Worm (Caenorhabditis elegans) whole organism, late embryonic: ENCODE measurements around the gene tbx-7.

Experiments
- C08G9.2 ChIP-seq: sonication (generic microtip); optimal IDR thresholded peaks from 2 replicates; lab custom pipeline; 2016; ENCODE audit warnings: mild to moderate bottlenecking, missing genetic modification characterization, moderate library complexity, missing compliant biosample characterization
- C38D4.7 ChIP-seq: fragments of 200-800 bp; sonication (Bioruptor generic); optimal IDR thresholded peaks from 2 replicates; lab custom pipeline; 2018; ENCODE audit warnings: mild to moderate bottlenecking, missing genetic modification characterization, moderate library complexity, missing compliant biosample characterization
- K09A11.1 ChIP-seq: sonication (generic microtip); optimal IDR thresholded peaks from 2 replicates; lab custom pipeline; 2017; ENCODE audit warnings: antibody characterized with exemption, mild to moderate bottlenecking, missing genetic modification characterization, missing compliant biosample characterization; ENCODE audit not compliant: insufficient read depth
- Y22D7AL.16 ChIP-seq: sonication (generic microtip); optimal IDR thresholded peaks from 2 replicates; lab custom pipeline; 2016; ENCODE audit warnings: missing genetic modification characterization, missing compliant biosample characterization
- ahr-1 ChIP-seq: sonication (generic microtip); optimal IDR thresholded peaks from 2 replicates; lab custom pipeline; 2016; ENCODE audit warnings: missing genetic modification characterization, missing compliant biosample characterization
- ama-1 ChIP-seq: fragments of 150-350 bp; optimal IDR thresholded peaks from 2 replicates; lab custom pipeline; 2014
- ceh-18 ChIP-seq: sonication (generic microtip); optimal IDR thresholded peaks from 2 replicates; lab custom pipeline; 2016; ENCODE audit warnings: missing genetic modification characterization, missing compliant biosample characterization
- ceh-22 ChIP-seq: sonication (generic microtip); optimal IDR thresholded peaks from 2 replicates; lab custom pipeline; 2017; ENCODE audit warnings: missing biosample characterization, missing genetic modification characterization
- ceh-24 ChIP-seq: sonication (generic microtip); optimal IDR thresholded peaks from 2 replicates; lab custom pipeline; 2016; ENCODE audit warnings: mild to moderate bottlenecking, missing genetic modification characterization, missing compliant biosample characterization
- ceh-30 ChIP-seq: fragments of 150-350 bp; optimal IDR thresholded peaks from 2 replicates; lab custom pipeline; 2014; ENCODE audit warnings: missing biosample characterization, missing genetic modification characterization
- ceh-48 ChIP-seq: sonication (generic microtip); optimal IDR thresholded peaks from 2 replicates; lab custom pipeline; 2016; ENCODE audit warnings: missing genetic modification characterization, inconsistent platforms, missing compliant biosample characterization
- dmd-4 ChIP-seq: sonication (generic microtip); optimal IDR thresholded peaks from 2 replicates; lab custom pipeline; 2016; ENCODE audit warnings: borderline replicate concordance, missing genetic modification characterization, missing compliant biosample characterization
- elt-2 ChIP-seq: sonication (generic microtip); optimal IDR thresholded peaks from 2 replicates; lab custom pipeline; 2016; ENCODE audit warnings: missing genetic modification reagents, missing genetic modification characterization, missing compliant biosample characterization
- fkh-10 ChIP-seq: fragments of 150-350 bp; optimal IDR thresholded peaks from 2 replicates; lab custom pipeline; 2014; ENCODE audit warnings: missing biosample characterization, missing genetic modification reagents, missing genetic modification characterization
- hlh-15 ChIP-seq: sonication (generic microtip); optimal IDR thresholded peaks from 2 replicates; lab custom pipeline; 2016; ENCODE audit warnings: missing genetic modification characterization, missing compliant biosample characterization
- lin-11 ChIP-seq: fragments of 200-800 bp; sonication (Bioruptor generic); optimal IDR thresholded peaks from 2 replicates; lab custom pipeline; 2018; ENCODE audit warnings: mild to moderate bottlenecking, missing genetic modification characterization, missing compliant biosample characterization
- madf-2 ChIP-seq: sonication (generic microtip); optimal IDR thresholded peaks from 2 replicates; lab custom pipeline; 2017; ENCODE audit warnings: missing genetic modification characterization, missing compliant biosample characterization
- nfya-1 ChIP-seq: sonication (generic microtip); optimal IDR thresholded peaks from 2 replicates; lab custom pipeline; 2017; ENCODE audit warnings: missing genetic modification characterization, mild to moderate bottlenecking, missing compliant biosample characterization, antibody characterized with exemption, moderate library complexity
- odd-2 ChIP-seq: sonication (generic microtip); optimal IDR thresholded peaks from 2 replicates; lab custom pipeline; 2017; ENCODE audit warnings: antibody characterized with exemption, mild to moderate bottlenecking, missing genetic modification characterization, missing compliant biosample characterization
- pax-1 ChIP-seq: fragments of 150-350 bp; optimal IDR thresholded peaks from 2 replicates; lab custom pipeline; 2014; ENCODE audit warnings: missing biosample characterization, missing genetic modification characterization
- pha-2 ChIP-seq: sonication (generic microtip); optimal IDR thresholded peaks from 2 replicates; lab custom pipeline; 2017; ENCODE audit warnings: mild to moderate bottlenecking, missing genetic modification characterization, missing compliant biosample characterization
- pha-4 ChIP-seq: fragments of 150-350 bp; optimal IDR thresholded peaks from 2 replicates; lab custom pipeline; 2018; ENCODE audit warnings: missing biosample characterization, missing genetic modification reagents, missing genetic modification characterization
- pqm-1 ChIP-seq: sonication (generic microtip); optimal IDR thresholded peaks from 2 replicates; lab custom pipeline; 2016; ENCODE audit warnings: missing genetic modification characterization, missing compliant biosample characterization
- pros-1 ChIP-seq: fragments of 150-350 bp; optimal IDR thresholded peaks from 2 replicates; lab custom pipeline; 2014; ENCODE audit warnings: missing biosample characterization, missing genetic modification reagents, missing genetic modification characterization
- ref-2 ChIP-seq: sonication (generic microtip); optimal IDR thresholded peaks from 2 replicates; lab custom pipeline; 2016; ENCODE audit warnings: missing genetic modification characterization, missing compliant biosample characterization
- rnt-1 ChIP-seq: sonication (generic microtip); optimal IDR thresholded peaks from 2 replicates; lab custom pipeline; 2016; ENCODE audit warnings: missing genetic modification characterization, missing compliant biosample characterization
- sdc-2 ChIP-seq: sonication (generic microtip); optimal IDR thresholded peaks from 2 replicates; lab custom pipeline; 2016; ENCODE audit warnings: missing genotype, missing genetic modification characterization, missing compliant biosample characterization
- syd-9 ChIP-seq: sonication (generic microtip); optimal IDR thresholded peaks from 2 replicates; lab custom pipeline; 2016; ENCODE audit warnings: mild to moderate bottlenecking, missing genetic modification characterization, moderate library complexity, missing compliant biosample characterization
- tbx-2 ChIP-seq: sonication (generic microtip); optimal IDR thresholded peaks from 2 replicates; lab custom pipeline; 2016; ENCODE audit warnings: missing genetic modification characterization, missing compliant biosample characterization
- tbx-7 ChIP-seq: sonication (generic microtip); optimal IDR thresholded peaks from 2 replicates; lab custom pipeline; 2016; ENCODE audit warnings: missing genotype, missing genetic modification characterization, missing compliant biosample characterization
- ttx-3 ChIP-seq: sonication (generic microtip); optimal IDR thresholded peaks from 2 replicates; lab custom pipeline; 2016; ENCODE audit warnings: missing genetic modification reagents, missing genetic modification characterization, missing compliant biosample characterization
- unc-42 ChIP-seq: sonication (generic microtip); optimal IDR thresholded peaks from 2 replicates; lab custom pipeline; 2016; ENCODE audit warnings: missing genotype, missing genetic modification characterization, missing compliant biosample characterization
- unc-86 ChIP-seq: sonication (generic microtip); optimal IDR thresholded peaks from 2 replicates; lab custom pipeline; 2016; ENCODE audit warnings: missing genetic modification characterization, missing compliant biosample characterization
- zip-5 ChIP-seq: sonication (generic microtip); optimal IDR thresholded peaks from 2 replicates; lab custom pipeline; 2016; ENCODE audit warnings: missing genetic modification characterization, missing compliant biosample characterization
- ztf-16 ChIP-seq: sonication (generic microtip); optimal IDR thresholded peaks from 2 replicates; lab custom pipeline; 2017; ENCODE audit warnings: missing genetic modification characterization, missing compliant biosample characterization

Gene tbx-7

DNA sequence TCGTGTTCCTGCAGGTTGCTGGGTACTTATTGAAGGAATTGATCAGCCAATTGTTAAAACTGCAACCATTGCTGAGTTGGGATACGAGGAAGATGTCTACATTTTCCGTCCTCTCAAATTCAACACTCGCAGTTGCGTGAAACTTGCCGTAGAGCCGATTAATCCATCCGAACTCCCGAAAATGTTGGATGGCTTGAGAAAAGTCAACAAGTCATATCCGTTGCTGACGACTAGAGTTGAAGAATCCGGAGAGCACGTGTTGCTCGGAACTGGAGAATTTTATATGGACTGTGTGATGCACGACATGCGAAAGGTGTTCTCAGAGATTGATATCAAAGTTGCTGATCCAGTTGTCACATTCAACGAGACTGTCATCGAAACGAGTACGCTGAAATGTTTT is 17.0 kb downstream of the tbx-7 start:
- TF ChIP-seq lin-11 (no peak), pax-1 (tag; lab: Kevin White, UChicago) (no peak), Y22D7AL.16 (tag; lab: Kevin White, UChicago) (no peak)

DNA sequence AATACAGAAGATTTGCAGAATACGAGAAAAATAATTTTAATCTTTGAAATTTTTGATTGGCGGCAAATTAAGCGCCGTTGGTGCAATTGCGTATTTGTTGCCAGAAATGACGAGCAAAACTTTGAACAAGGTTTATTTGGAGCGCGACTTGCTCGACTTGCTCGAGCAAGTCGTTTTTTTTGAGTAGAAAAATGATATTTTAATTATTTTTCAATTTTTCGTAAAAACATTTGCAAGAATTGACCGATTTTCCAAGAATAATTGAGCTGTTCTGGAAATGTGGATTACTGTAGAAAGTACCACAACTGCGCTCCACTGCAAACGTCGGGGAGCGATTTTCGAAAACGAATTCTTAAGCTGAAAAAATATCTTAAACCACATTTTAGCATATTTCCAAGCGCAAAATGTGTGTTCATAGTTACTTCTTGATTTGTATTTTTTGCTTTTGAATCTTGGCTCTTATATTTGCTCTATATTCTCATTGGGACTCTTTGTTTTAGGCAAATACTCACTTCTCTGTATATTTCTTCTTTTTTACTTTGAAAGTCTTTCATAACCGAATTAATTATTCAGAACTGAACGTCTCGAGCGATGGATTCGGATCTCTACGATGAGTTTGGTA is 19.2 kb downstream of the tbx-7 start, which contains the start of the genes gcna-1 and eftu-2:
Gene gcna-1, minus strand, starts transcription at position 96 of the 622 bp plus-strand sequence.
Gene eftu-2, plus strand, starts transcription at position 572 of the 622 bp plus-strand sequence.
- no peak for TF ChIP-seq ttx-3 (tag; lab: Kevin White, UChicago)
- no peak for TF ChIP-seq pqm-1 (tag; lab: Kevin White, UChicago)
- peak; percentile 10 for TF ChIP-seq unc-42
- TF ChIP-seq elt-2 (tag; lab: Kevin White, UChicago), result no peak

DNA sequence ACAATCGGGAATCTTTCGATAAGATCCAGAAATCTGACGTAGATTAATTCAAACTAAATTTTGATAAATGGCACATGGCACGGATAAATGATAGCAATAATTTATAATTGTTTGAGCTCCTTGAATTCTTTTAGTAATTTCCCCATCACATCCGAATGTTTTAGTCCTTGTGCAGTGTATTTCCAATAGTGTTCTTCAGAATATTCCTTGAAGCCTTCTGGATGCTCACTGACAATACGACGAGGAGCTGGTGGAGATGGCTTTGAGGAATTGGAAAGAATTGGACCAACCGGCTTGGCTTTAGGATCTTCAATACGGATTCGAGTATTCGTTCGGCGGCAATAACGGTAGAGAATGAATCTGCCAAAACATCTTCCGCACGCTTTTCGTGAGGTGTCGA is 21.9 kb downstream of the tbx-7 start:
- TF ChIP-seq hlh-15 (tag; lab: Kevin White, UChicago) (no peak), fkh-10 (GFP tag; lab: Kevin White, UChicago) (no peak), dmd-4 (tag; lab: Kevin White, UChicago) (no peak), ztf-16 (no peak), nfya-1 (tag; lab: Kevin White, UChicago) (no peak), ref-2 (tag; lab: Kevin White, UChicago) (no peak), zip-5 (tag; lab: Kevin White, UChicago) (no peak), C38D4.7 (GFP tag; lab: Kevin White, UChicago) (no peak), unc-86 (tag; lab: Kevin White, UChicago) (no peak), rnt-1 (tag; lab: Kevin White, UChicago) (no peak), ceh-24 (tag; lab: Kevin White, UChicago) (no peak)

DNA sequence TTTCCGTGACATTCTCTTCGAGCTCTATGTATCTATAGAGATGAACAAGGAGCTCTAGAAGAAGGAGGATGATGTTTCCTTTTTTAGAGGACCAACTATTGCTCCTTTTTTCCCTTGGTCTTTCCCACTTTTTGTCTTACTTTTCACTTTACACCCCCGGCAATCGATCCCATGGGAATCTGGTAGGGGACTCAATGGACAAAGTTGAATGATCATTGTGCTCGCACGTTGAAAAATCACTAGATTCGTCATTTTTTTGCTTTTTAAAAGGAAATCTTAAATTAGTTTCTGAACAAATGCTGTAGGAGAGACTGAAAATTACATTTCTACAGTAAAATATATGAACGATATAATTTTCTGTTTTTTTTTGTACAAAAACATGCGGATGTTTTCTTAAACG is 26.3 kb downstream of the tbx-7 start:
- TF ChIP-seq ceh-18 (tag; lab: Kevin White, UChicago) (no peak), odd-2 (tag; lab: Kevin White, UChicago) (no peak)

DNA sequence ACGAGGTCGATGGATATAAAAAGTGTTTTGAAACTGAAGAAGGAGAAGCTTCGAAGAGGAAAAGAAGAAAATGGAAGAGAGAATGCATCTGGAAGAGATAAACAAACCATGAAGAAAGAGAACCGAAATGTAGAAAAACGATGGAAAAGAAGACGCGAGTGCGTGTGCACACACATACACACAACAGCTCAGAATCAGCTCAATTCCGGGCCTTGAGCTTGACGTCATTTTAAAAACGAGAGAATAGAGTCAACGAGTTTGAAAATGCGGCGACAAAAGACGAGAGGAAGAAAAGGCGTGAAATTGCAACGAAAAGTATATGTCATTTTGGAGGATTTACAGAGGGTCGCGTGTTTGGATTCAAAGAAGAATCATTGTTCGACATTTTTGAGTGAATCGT is 28.7 kb downstream of the tbx-7 start:
- TF ChIP-seq pros-1 (tag; lab: Kevin White, UChicago), result no peak
- no peak for TF ChIP-seq pha-4 (tag; lab: Kevin White, UChicago)
- TF ChIP-seq madf-2, result no peak
- no peak for TF ChIP-seq ama-1 (lab: Kevin White, UChicago)
- no peak for TF ChIP-seq unc-86 (tag; lab: Kevin White, UChicago)
- TF ChIP-seq sdc-2 (tag; lab: Kevin White, UChicago), result no peak
- no peak for TF ChIP-seq lin-11
- TF ChIP-seq unc-42, result peak; percentile 36

DNA sequence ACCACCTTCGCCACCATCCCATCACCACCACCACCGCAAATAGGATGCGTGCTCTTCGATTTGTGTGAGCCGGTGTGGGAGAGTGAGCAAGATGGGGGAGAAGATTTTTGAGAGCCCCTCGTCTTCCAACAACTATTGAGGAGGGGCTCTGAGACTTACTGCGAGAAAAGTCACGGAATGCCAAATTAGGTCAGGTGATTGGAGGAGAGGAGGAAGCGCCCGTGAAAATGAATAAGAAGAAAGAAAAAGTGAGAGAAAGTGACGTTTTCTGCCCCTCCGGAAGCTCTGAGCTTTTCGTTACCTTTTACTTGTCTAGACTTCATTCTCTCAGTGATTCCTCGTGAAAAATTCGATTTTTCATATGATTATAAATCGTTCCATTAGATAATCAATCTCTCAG is 29.7 kb downstream of the tbx-7 start:
- TF ChIP-seq unc-42, result peak; percentile 33
- TF ChIP-seq madf-2, result no peak

DNA sequence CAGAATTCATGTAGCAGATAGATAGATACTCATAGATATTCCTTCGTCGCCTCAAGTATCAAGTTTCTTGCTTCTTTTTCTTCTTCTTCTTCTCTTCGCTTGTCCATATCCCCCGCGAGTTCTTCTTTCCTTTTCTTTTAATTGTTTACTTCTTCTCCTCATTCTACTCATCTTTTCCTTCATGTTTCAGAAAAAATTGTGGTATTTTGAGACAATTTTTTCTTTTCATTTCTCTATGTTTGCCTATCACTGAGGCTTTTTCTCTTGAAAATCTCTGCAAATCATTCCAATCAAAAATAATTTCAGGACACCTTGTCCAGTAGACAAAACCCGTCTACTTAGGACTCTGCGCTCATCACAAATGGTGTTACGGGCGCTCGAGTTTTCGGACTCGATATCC is 35.4 kb downstream of the tbx-7 start, which contains the start of gene T04C9.1:
Gene T04C9.1, plus strand, starts transcription at position 301 of the 400 bp plus-strand sequence.
- TF ChIP-seq K09A11.1, result no peak
- TF ChIP-seq pha-2, result no peak
- no peak for TF ChIP-seq ztf-16
- no peak for TF ChIP-seq pha-4 (tag; lab: Kevin White, UChicago)
- no peak for TF ChIP-seq ceh-30
- TF ChIP-seq ceh-48, result no peak
- TF ChIP-seq tbx-7 (tag; lab: Kevin White, UChicago), result no peak
- no peak for TF ChIP-seq ahr-1
- TF ChIP-seq ama-1 (lab: Kevin White, UChicago), result no peak
- TF ChIP-seq C08G9.2 (tag; lab: Kevin White, UChicago), result no peak
- no peak for TF ChIP-seq elt-2 (tag; lab: Kevin White, UChicago)
- no peak for TF ChIP-seq ceh-22 (tag; lab: Kevin White, UChicago)
- TF ChIP-seq tbx-2 (tag; lab: Kevin White, UChicago), result no peak
- TF ChIP-seq syd-9 (tag; lab: Kevin White, UChicago), result no peak
- no peak for TF ChIP-seq sdc-2 (tag; lab: Kevin White, UChicago)
- TF ChIP-seq, all 69 proteins: peak for 0
